Worm (Caenorhabditis elegans) whole organism, dauer: ENCODE data around the gene F07C3.9.

Experiments used
- unc-62 ChIP-seq: sonication (generic microtip); optimal IDR thresholded peaks from 2 replicates; lab custom pipeline; 2017; ENCODE audit warnings: missing biosample characterization, missing genetic modification reagents, missing genetic modification characterization

The F07C3.9 gene

ce11 chrV:9254012-9254696 lies at the start of gene F07C3.9:
TSS of gene F07C3.9 (minus strand) at chrV:9254646.
- TF ChIP-seq unc-62 (GFP tag; lab: Kevin White, UChicago), result no peak

- TF ChIP-seq unc-62 (GFP tag; lab: Kevin White, UChicago), result no peak
Observed at ce11 chrV:9303026-9303425, 48.6 kb upstream of the F07C3.9 start, which contains the start of gene nhr-39. TSS of gene nhr-39 (plus strand) at chrV:9303326.

DNA sequence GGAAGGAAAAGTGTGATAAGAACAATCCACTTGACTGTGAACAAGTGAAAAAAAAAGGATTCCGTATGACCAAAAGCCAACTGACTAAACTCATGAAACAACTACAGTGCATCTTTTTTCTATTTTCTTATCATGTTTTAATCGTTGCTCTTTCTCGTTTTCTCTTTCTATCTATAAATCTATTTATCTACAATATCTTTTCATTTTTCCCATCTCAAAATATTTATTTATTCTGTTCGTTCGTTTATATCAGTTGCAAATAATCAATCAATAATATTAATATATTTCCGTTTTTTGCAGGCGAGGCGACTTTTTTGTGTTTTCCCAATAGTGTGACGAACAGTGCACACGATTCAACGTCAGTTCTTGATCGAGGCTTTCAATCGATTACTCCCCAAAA lies 42.9 kb upstream of the F07C3.9 start, which contains the start of gene F44A2.5:
TSS of gene F44A2.5 (plus strand) at position 301 of the 400 bp plus-strand sequence.
- no peak for TF ChIP-seq unc-62 (GFP tag; lab: Kevin White, UChicago)

DNA sequence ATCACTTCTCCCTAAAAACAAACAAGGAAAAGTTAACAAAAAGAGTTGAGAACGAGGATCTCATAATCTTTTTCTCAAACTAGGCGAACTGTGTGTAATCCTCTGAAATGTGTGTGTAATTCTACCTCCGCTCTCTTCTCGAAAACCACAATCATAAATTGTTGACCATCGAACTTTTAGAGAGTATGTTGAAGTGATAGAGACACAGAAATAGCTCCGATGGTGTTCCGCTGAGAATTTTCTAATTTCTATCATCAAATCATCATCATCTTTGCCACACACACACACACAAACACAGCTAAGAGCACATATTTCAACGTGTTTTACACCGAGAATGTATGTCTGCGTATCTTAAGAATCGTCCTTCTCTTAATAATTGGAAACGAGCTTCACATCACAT lies 41.1 kb upstream of the F07C3.9 start:
- TF ChIP-seq unc-62 (GFP tag; lab: Kevin White, UChicago), result no peak

ce11 chrV:9293359-9293758 lies 38.9 kb upstream of the F07C3.9 start:
- TF ChIP-seq unc-62 (GFP tag; lab: Kevin White, UChicago), result no peak

DNA sequence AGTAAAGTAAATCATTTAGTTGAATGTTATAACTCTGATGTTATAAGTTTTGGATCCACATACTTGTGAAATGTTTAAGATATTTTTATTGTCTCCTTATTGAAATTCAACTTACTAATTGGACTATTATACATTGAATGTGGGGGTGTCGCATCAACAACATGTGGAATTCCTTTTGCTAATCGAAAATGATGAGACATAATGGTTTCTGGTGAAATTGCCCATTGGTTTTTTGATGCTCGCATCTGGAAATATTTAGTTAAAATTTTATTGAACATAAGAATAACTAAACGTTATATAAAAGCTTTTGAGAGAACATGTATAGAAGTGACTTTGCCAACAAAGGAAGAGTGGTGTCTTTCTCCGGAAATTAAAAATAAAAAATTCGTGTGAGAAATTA lies 37.5 kb upstream of the F07C3.9 start, which contains the start of gene ZK682.7:
TSS of gene ZK682.7 (minus strand) at position 247 of the 400 bp plus-strand sequence.
- TF ChIP-seq unc-62 (GFP tag; lab: Kevin White, UChicago), result no peak

DNA sequence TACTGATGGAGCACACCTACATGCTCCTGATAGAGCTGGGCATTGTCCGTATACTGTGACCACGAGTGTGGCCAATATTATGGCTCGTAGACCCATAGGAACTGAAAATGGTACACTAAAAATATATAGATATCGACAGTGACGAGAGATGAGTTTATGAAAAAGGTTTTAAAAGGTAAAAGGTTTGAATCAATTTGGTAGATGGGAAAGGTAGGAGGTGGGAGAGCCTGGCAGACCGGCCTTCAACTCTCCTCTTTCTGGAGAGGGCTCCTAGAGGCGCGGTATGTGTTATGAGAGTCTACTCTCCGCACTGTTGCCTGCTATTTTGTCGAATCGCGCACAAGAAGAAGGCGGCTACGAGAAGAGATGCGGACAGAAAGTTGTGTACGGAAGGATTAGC lies 33.0 kb upstream of the F07C3.9 start, which contains the start of gene lron-2:
TSS of gene lron-2 (minus strand) at position 101 of the 400 bp plus-strand sequence.
- no peak for TF ChIP-seq unc-62 (GFP tag; lab: Kevin White, UChicago)

DNA sequence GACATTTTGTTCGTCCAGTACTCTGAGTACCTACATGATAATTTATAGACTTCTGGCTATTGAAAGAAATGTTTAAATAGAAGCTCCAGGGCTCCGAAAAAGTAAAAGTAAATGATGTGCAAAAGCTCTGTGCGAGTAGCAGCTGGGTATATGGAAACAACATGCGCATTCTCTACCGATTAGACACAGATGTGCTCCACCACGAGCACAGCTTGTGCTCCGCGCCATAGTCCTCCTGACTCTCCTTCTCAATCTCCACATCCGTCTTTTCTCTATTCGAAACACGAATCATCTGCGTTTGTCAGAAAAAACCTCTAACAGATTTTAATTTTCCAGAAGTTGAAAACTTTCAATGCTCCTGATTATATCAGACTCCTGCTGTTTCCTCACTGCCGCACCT lies 29.0 kb upstream of the F07C3.9 start:
- no peak for TF ChIP-seq unc-62 (GFP tag; lab: Kevin White, UChicago)

- no peak for TF ChIP-seq unc-62 (GFP tag; lab: Kevin White, UChicago)
Observed at ce11 chrV:9282110-9282509, 27.7 kb upstream of the F07C3.9 start, which contains the start of gene hlh-10. TSS of gene hlh-10 (minus strand) at chrV:9282210.

- no peak for TF ChIP-seq unc-62 (GFP tag; lab: Kevin White, UChicago)
Observed at ce11 chrV:9274127-9275042, 19.9 kb upstream of the F07C3.9 start.

DNA sequence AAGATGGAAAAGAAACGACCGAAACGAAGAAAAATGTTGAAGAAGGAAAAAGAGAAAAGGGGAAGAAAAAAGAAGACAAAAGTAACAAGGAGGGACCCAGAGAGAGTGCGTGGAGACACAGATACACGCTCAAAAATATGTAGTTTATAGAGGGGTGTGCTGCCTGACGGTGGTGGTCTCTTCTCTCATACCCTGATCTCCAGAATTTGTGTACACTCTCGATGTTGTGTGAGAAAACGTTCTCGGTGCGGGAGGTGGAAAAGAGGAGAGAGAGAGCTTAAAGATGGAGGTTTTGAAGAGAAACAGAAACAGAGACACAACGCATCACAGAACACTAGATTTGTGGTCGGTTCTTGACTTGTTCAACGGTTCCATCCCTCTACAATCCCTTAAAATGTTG lies 19.1 kb upstream of the F07C3.9 start:
- no peak for TF ChIP-seq unc-62 (GFP tag; lab: Kevin White, UChicago)

DNA sequence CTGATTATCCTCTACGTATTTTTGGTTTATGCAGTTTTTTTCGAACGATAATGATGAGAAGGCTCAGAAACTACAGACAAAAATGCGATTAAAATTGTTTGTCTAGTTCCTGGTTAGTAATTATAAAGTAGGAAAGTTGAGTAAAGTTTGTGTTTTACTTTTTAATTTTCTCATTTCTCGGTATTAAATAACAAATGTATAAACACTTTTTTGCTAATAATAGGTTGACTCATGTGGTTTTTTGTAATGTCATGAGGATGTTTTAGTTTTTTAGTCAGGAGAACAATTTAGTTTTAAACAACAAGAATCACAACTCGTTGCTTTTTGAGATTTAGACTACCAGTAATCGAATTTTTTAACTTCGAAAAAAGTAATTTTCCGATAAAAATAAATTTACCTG lies 18.2 kb upstream of the F07C3.9 start:
- TF ChIP-seq unc-62 (GFP tag; lab: Kevin White, UChicago), result no peak

- no peak for TF ChIP-seq unc-62 (GFP tag; lab: Kevin White, UChicago)
Observed at ce11 chrV:9271835-9272234, 17.4 kb upstream of the F07C3.9 start.

ce11 chrV:9270442-9270841 lies 16.0 kb upstream of the F07C3.9 start:
- no peak for TF ChIP-seq unc-62 (GFP tag; lab: Kevin White, UChicago)

- no peak for TF ChIP-seq unc-62 (GFP tag; lab: Kevin White, UChicago)
Observed at ce11 chrV:9268202-9268601, 13.8 kb upstream of the F07C3.9 start.

ce11 chrV:9266399-9266798 lies 12.0 kb upstream of the F07C3.9 start, which contains the start of gene slc-17.7:
TSS of gene slc-17.7 (minus strand) at chrV:9266499.
- TF ChIP-seq unc-62 (GFP tag; lab: Kevin White, UChicago), result no peak
